Fruit fly (Drosophila melanogaster): ENCODE measurements around the gene Inx2.
A peak's percentile ranks its signal among the peaks of the same experiment; 100 is the strongest.

Inx2 gene

DNA sequence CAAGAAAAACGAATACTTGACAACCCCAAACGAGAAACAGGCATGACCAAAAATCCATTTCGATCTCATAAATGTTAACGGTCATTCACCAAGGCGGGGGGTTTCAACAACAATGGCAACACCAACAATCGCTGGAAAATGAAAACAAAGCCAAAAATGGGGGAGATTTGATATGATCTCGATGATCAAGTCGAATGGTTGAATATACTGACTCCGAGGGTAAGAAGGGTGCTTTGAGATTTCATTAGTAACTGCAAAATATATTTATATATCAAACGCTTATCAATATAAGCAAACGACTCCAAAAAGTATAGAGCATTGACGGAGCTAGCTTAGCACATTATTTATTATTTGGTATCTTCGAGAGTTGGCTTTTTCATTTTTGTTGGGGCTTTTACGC is 8.4 kb upstream of the Inx2 start (continued):
- TF ChIP-seq CG15011 (GFP tag; optimal IDR thresholded peaks at IDR 0.05) (no peak), lilli (GFP tag; optimal IDR thresholded peaks at IDR 0.05) (peak; percentile 19), Dfd (GFP tag; optimal IDR thresholded peaks at IDR 0.05) (no peak), Lhr (GFP tag; optimal IDR thresholded peaks at IDR 0.05) (no peak), CG9727 (GFP tag; optimal IDR thresholded peaks at IDR 0.05) (no peak), shn (GFP tag; optimal IDR thresholded peaks at IDR 0.05) (no peak), crc (GFP tag; optimal IDR thresholded peaks at IDR 0.05) (no peak), ase (GFP tag; IDR thresholded peaks at IDR 0.05) (no peak), CG2875 (GFP tag; optimal IDR thresholded peaks at IDR 0.05) (no peak), CG8388 (GFP tag; optimal IDR thresholded peaks at IDR 0.05) (no peak), gfzf (GFP tag; optimal IDR thresholded peaks at IDR 0.05) (no peak), gem (tag; optimal IDR thresholded peaks at IDR 0.05) (peak; percentile 34), H2.0 (GFP tag; IDR thresholded peaks at IDR 0.05) (no peak), Trl (optimal IDR thresholded peaks at IDR 0.05) (no peak), Trl (GFP tag; optimal IDR thresholded peaks at IDR 0.05) (no peak), grn (GFP tag; optimal IDR thresholded peaks at IDR 0.05) (peak; percentile 44), E2f2 (GFP tag; IDR thresholded peaks at IDR 0.05) (no peak), CG1647 (GFP tag; optimal IDR thresholded peaks at IDR 0.05) (no peak), CG8944 (GFP tag; optimal IDR thresholded peaks at IDR 0.05) (no peak), tap (tag; optimal IDR thresholded peaks at IDR 0.05) (no peak), Deaf1 (tag; optimal IDR thresholded peaks at IDR 0.05) (no peak), kay (GFP tag; optimal IDR thresholded peaks at IDR 0.05) (no peak), CG18011 (GFP tag; optimal IDR thresholded peaks at IDR 0.05) (no peak), CG10565 (GFP tag; optimal IDR thresholded peaks at IDR 0.05) (no peak), HLH3B (GFP tag; IDR thresholded peaks at IDR 0.05) (no peak), CG10431 (GFP tag; optimal IDR thresholded peaks at IDR 0.05) (no peak), wdn (GFP tag; IDR thresholded peaks at IDR 0.05) (no peak), CG14014 (GFP tag; IDR thresholded peaks at IDR 0.05) (no peak), CG17912 (GFP tag; optimal IDR thresholded peaks at IDR 0.05) (no peak), tx (GFP tag; optimal IDR thresholded peaks at IDR 0.05) (no peak), zfh1 (GFP tag; IDR thresholded peaks at IDR 0.05) (no peak), CG3163 (GFP tag; optimal IDR thresholded peaks at IDR 0.05) (no peak), tup (GFP tag; optimal IDR thresholded peaks at IDR 0.05) (no peak), odd (GFP tag; optimal IDR thresholded peaks at IDR 0.05) (no peak), Dbx (GFP tag; IDR thresholded peaks at IDR 0.05) (no peak), pita (GFP tag; optimal IDR thresholded peaks at IDR 0.05) (no peak), Doc2 (GFP tag; IDR thresholded peaks at IDR 0.05) (no peak), Tbp (GFP tag; optimal IDR thresholded peaks at IDR 0.05) (no peak), repo (GFP tag; optimal IDR thresholded peaks at IDR 0.05) (no peak), HLH4C (GFP tag; IDR thresholded peaks at IDR 0.05; ENCODE audit: partially characterized antibody) (no peak), CrebB (tag; optimal IDR thresholded peaks at IDR 0.05) (no peak), slou (GFP tag; optimal IDR thresholded peaks at IDR 0.05) (no peak), stwl (tag; optimal IDR thresholded peaks at IDR 0.05) (no peak), CG13894 (tag; optimal IDR thresholded peaks at IDR 0.05) (peak; percentile 5), HLHmδ (GFP tag; optimal IDR thresholded peaks at IDR 0.05) (no peak), HLH54F (GFP tag; optimal IDR thresholded peaks at IDR 0.05) (no peak), Rx (GFP tag; IDR thresholded peaks at IDR 0.05) (no peak), pfk (GFP tag; optimal IDR thresholded peaks at IDR 0.05) (no peak), CG3838 (GFP tag; optimal IDR thresholded peaks at IDR 0.05) (no peak), Dip2 (GFP tag; IDR thresholded peaks at IDR 0.05) (no peak), Hr39 (optimal IDR thresholded peaks at IDR 0.05) (no peak), CG2678 (tag; optimal IDR thresholded peaks at IDR 0.05) (peak; percentile 37), Lim3 (GFP tag; IDR thresholded peaks at IDR 0.05) (no peak), Oli (tag; optimal IDR thresholded peaks at IDR 0.05) (no peak)
